Worm (Caenorhabditis elegans) whole organism, L3 larva: ENCODE measurements around the gene R04D3.2.

Experiments
- R02D3.7 ChIP-seq: fragments of 150-350 bp; optimal IDR thresholded peaks from 2 replicates; lab custom pipeline; 2014; ENCODE audit warnings: missing biosample characterization, missing genetic modification characterization
- ZK546.5 ChIP-seq: sonication (generic microtip); optimal IDR thresholded peaks from 2 replicates; lab custom pipeline; 2017; ENCODE audit warnings: missing biosample characterization, missing genetic modification characterization
- aly-2 ChIP-seq: fragments of 150-350 bp; optimal IDR thresholded peaks from 2 replicates; lab custom pipeline; 2014; ENCODE audit warnings: missing biosample characterization, missing genetic modification characterization
- ceh-16 ChIP-seq: sonication (generic microtip); optimal IDR thresholded peaks from 2 replicates; lab custom pipeline; 2017; ENCODE audit warnings: missing biosample characterization, missing genetic modification characterization
- ceh-28 ChIP-seq: fragments of 150-350 bp; optimal IDR thresholded peaks from 2 replicates; lab custom pipeline; 2014; ENCODE audit warnings: missing biosample characterization, missing genetic modification reagents, missing genetic modification characterization
- daf-12 ChIP-seq: fragments of 150-350 bp; optimal IDR thresholded peaks from 2 replicates; lab custom pipeline; 2014; ENCODE audit warnings: missing biosample characterization, missing genetic modification reagents, missing genetic modification characterization
- elt-2 ChIP-seq: sonication (generic microtip); optimal IDR thresholded peaks from 2 replicates; lab custom pipeline; 2016; ENCODE audit warnings: missing genetic modification reagents, mild to moderate bottlenecking, missing genetic modification characterization, missing compliant biosample characterization
- elt-3 ChIP-seq, 3 experiments: fragments of 150-350 bp in 1 of 3; sonication (generic microtip) in 2 of 3; optimal IDR thresholded peaks; 2 replicates in 2 of 3; 4 replicates in 1 of 3; lab custom pipeline; 2014 to 2017; ENCODE audit warnings: missing biosample characterization in 3 of 3, missing genetic modification characterization in 3 of 3
- eor-1 ChIP-seq, 2 experiments: fragments of 150-350 bp; optimal IDR thresholded peaks; 2 replicates each; lab custom pipeline; 2014 to 2018; ENCODE audit warnings: missing biosample characterization in 2 of 2, missing genetic modification characterization in 2 of 2
- fkh-10 ChIP-seq: sonication (generic microtip); optimal IDR thresholded peaks from 2 replicates; lab custom pipeline; 2017; ENCODE audit warnings: missing biosample characterization, missing genetic modification reagents, missing genetic modification characterization
- fos-1 ChIP-seq: fragments of 150-350 bp; optimal IDR thresholded peaks from 2 replicates; lab custom pipeline; 2014; ENCODE audit warnings: missing biosample characterization, missing genetic modification characterization
- hmg-11 ChIP-seq: sonication (generic microtip); optimal IDR thresholded peaks from 2 replicates; lab custom pipeline; 2016; ENCODE audit warnings: missing genetic modification characterization, missing compliant biosample characterization
- jun-1 ChIP-seq: fragments of 150-350 bp; optimal IDR thresholded peaks from 2 replicates; lab custom pipeline; 2014; ENCODE audit warnings: missing biosample characterization, missing genetic modification reagents, missing genetic modification characterization
- lin-15B ChIP-seq: fragments of 150-350 bp; optimal IDR thresholded peaks from 2 replicates; lab custom pipeline; 2014; ENCODE audit warnings: missing biosample characterization, missing genetic modification characterization
- lin-39 ChIP-seq: fragments of 150-350 bp; optimal IDR thresholded peaks from 2 replicates; lab custom pipeline; 2018; ENCODE audit warnings: missing biosample characterization, missing genetic modification reagents, missing genetic modification characterization
- mml-1 ChIP-seq: fragments of 150-350 bp; sonication (generic microtip); optimal IDR thresholded peaks from 3 replicates; lab custom pipeline; 2014; ENCODE audit warnings: missing biosample characterization, missing genetic modification characterization
- nfya-1 ChIP-seq: sonication (generic microtip); optimal IDR thresholded peaks from 2 replicates; lab custom pipeline; 2017; ENCODE audit warnings: missing genetic modification characterization, mild to moderate bottlenecking, missing compliant biosample characterization, antibody characterized with exemption, moderate library complexity; ENCODE audit not compliant: insufficient read depth
- nhr-11 ChIP-seq: fragments of 150-350 bp; optimal IDR thresholded peaks from 2 replicates; lab custom pipeline; 2014; ENCODE audit warnings: missing biosample characterization, missing genetic modification characterization
- nhr-23 ChIP-seq: fragments of 150-350 bp; optimal IDR thresholded peaks from 2 replicates; lab custom pipeline; 2014; ENCODE audit warnings: missing biosample characterization, missing genetic modification reagents, missing genetic modification characterization
- nhr-237 ChIP-seq: fragments of 150-350 bp; optimal IDR thresholded peaks from 2 replicates; lab custom pipeline; 2014; ENCODE audit warnings: missing biosample characterization, missing genetic modification characterization
- nhr-25 ChIP-seq: sonication (generic microtip); optimal IDR thresholded peaks from 2 replicates; lab custom pipeline; 2017; ENCODE audit warnings: missing biosample characterization, missing genetic modification characterization
- nhr-28 ChIP-seq: fragments of 150-350 bp; optimal IDR thresholded peaks from 2 replicates; lab custom pipeline; 2014; ENCODE audit warnings: missing biosample characterization, missing genetic modification characterization
- nhr-43 ChIP-seq: sonication (generic microtip); optimal IDR thresholded peaks from 2 replicates; lab custom pipeline; 2016; ENCODE audit warnings: mild to moderate bottlenecking, missing genetic modification characterization, missing compliant biosample characterization; ENCODE audit not compliant: poor library complexity, severe bottlenecking
- nhr-67 ChIP-seq: fragments of 150-350 bp; optimal IDR thresholded peaks from 2 replicates; lab custom pipeline; 2014; ENCODE audit warnings: missing biosample characterization, missing genetic modification characterization
- nhr-76 ChIP-seq: fragments of 150-350 bp; sonication (generic microtip); optimal IDR thresholded peaks from 5 replicates; lab custom pipeline; 2014; ENCODE audit warnings: missing biosample characterization, missing genetic modification characterization
- nhr-77 ChIP-seq: fragments of 150-350 bp; optimal IDR thresholded peaks from 2 replicates; lab custom pipeline; 2014; ENCODE audit warnings: missing biosample characterization, missing genetic modification characterization
- pha-4 ChIP-seq: fragments of 150-350 bp; optimal IDR thresholded peaks from 2 replicates; lab custom pipeline; 2014; ENCODE audit warnings: missing biosample characterization, missing genetic modification reagents, missing genetic modification characterization
- pqm-1 ChIP-seq: fragments of 150-350 bp; optimal IDR thresholded peaks from 2 replicates; lab custom pipeline; 2017; ENCODE audit warnings: missing biosample characterization, missing genetic modification characterization, inconsistent platforms
- sea-2 ChIP-seq: fragments of 150-350 bp; sonication (generic microtip); optimal IDR thresholded peaks from 4 replicates; lab custom pipeline; 2014; ENCODE audit warnings: missing biosample characterization, missing genetic modification reagents, missing genetic modification characterization
- skn-1 ChIP-seq: fragments of 150-350 bp; optimal IDR thresholded peaks from 2 replicates; lab custom pipeline; 2014; ENCODE audit warnings: missing biosample characterization, missing genetic modification characterization
- snpc-4 ChIP-seq: fragments of 150-350 bp; optimal IDR thresholded peaks from 2 replicates; lab custom pipeline; 2014; ENCODE audit warnings: missing biosample characterization, missing genetic modification characterization
- unc-39 ChIP-seq: sonication (generic microtip); optimal IDR thresholded peaks from 4 replicates; lab custom pipeline; 2017; ENCODE audit warnings: missing biosample characterization, missing genetic modification characterization
- zag-1 ChIP-seq: fragments of 150-350 bp; optimal IDR thresholded peaks from 2 replicates; lab custom pipeline; 2014; ENCODE audit warnings: missing biosample characterization, missing genetic modification characterization
- ztf-11 ChIP-seq: fragments of 150-350 bp; optimal IDR thresholded peaks from 2 replicates; lab custom pipeline; 2014; ENCODE audit warnings: missing biosample characterization, missing genetic modification characterization
- ztf-4 ChIP-seq: fragments of 150-350 bp; optimal IDR thresholded peaks from 2 replicates; lab custom pipeline; 2014; ENCODE audit warnings: missing biosample characterization, missing genetic modification characterization

R04D3.2 gene

DNA sequence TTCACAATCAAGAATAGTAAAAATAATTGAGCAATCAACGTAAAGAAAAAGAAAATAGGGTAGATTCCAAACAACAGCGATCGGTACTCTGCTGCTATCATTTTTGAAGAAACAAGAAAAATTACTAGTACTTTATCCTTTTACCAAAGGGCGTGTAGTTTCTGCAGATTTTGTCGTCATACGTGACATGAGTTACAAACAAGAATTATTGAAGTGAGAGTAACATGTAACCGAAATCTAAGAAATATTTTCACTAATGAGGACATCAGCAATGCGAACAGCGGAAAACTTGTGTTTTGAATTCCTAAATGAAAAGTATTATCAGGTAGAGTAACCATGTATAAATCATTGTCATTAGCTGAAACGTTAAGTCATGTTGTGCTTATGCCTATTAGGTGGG lies 8.2 kb upstream of the R04D3.2 start, which contains the start of gene srd-36:
srd-36 (minus strand) TSS at position 101 of the 400 bp plus-strand sequence.
- TF ChIP-seq nhr-67 (tag; lab: Kevin White, UChicago) (no peak), nfya-1 (no peak)

DNA sequence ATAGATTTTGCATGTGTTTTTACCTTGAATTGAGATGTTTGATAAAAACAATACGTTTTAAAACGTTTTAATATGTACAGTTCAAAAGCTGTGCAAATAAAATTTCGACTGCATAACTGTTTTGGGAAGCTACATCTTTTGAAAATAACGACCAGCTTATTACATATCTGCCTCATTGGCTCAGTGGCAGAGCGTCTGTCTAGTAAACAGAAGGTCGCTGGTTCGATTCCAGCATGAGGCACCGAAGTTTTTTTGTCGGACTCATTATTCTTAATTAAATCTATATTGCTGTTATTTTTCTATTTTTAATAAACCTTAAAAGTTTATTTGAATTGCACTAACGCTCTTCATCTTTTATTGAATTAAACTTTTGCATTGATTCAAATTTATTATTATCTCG lies 6.6 kb upstream of the R04D3.2 start:
- TF ChIP-seq sea-2 (no peak), ceh-16 (tag; lab: Kevin White, UChicago) (no peak), pha-4 (tag; lab: Kevin White, UChicago) (no peak), ZK546.5 (no peak), lin-39 (no peak), R02D3.7 (tag; lab: Kevin White, UChicago) (no peak), aly-2 (tag; lab: Kevin White, UChicago) (no peak), nfya-1 (no peak), skn-1 (tag; lab: Kevin White, UChicago) (no peak), ceh-28 (tag; lab: Kevin White, UChicago) (no peak), hmg-11 (tag; lab: Kevin White, UChicago) (no peak)

- TF ChIP-seq nhr-11 = no peak
- no peak for TF ChIP-seq ztf-4 (tag; lab: Kevin White, UChicago)
- TF ChIP-seq pqm-1 = no peak
- no peak for TF ChIP-seq jun-1 (tag; lab: Kevin White, UChicago)
- TF ChIP-seq nhr-28 = no peak
- TF ChIP-seq daf-12 = no peak
- TF ChIP-seq ZK546.5 = no peak
- no peak for TF ChIP-seq ceh-28 (tag; lab: Kevin White, UChicago)
Measured at ce11 chrX:13291506-13291905, 5.1 kb upstream of the R04D3.2 start, which contains the start of gene srd-38. Gene srd-38, plus strand, starts transcription at chrX:13291806.

DNA sequence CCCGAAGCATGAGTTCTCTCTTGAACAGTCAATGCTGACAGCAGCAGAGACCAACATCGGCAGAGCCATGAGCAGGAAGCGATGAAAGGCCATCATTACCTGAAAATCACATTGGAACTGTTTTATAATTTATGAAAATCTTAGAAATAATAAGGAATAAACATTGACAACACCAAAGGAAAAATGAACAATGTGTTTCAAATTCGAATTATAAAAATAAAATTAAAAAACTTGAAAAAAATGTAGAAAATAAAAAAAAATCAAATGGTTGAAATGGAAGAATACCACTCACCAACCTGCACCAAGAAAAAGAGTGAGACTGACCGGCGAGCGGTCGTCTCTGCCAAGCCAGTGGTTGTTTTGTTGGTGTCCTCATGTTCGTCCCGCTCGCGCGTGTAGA lies 4.1 kb upstream of the R04D3.2 start, which contains the start of gene R04D3.3:
R04D3.3 (minus strand) TSS at position 101 of the 400 bp plus-strand sequence.
- TF ChIP-seq nhr-28 = no peak
- TF ChIP-seq fos-1 = no peak
- TF ChIP-seq elt-2 (tag; lab: Kevin White, UChicago) = no peak
- no peak for TF ChIP-seq nhr-25 (tag; lab: Kevin White, UChicago)
- TF ChIP-seq mml-1 = no peak
- no peak for TF ChIP-seq fkh-10 (GFP tag; lab: Kevin White, UChicago)
- TF ChIP-seq unc-39 (tag; lab: Kevin White, UChicago) = no peak
- TF ChIP-seq lin-15B (tag; lab: Kevin White, UChicago) = no peak
- TF ChIP-seq jun-1 (tag; lab: Kevin White, UChicago) = no peak
- TF ChIP-seq nhr-43 (tag; lab: Kevin White, UChicago) = no peak
- TF ChIP-seq nhr-76 (tag; lab: Kevin White, UChicago) = no peak

ce11 chrX:13288715-13289114 lies 2.3 kb upstream of the R04D3.2 start, which contains the start of gene R04D3.4:
Gene R04D3.4, minus strand, starts transcription at chrX:13288815.
- TF ChIP-seq skn-1 (tag; lab: Kevin White, UChicago) (no peak), daf-12 (no peak), ZK546.5 (no peak), nhr-11 (no peak), fkh-10 (GFP tag; lab: Kevin White, UChicago) (no peak), mml-1 (no peak), nhr-43 (tag; lab: Kevin White, UChicago) (no peak), lin-15B (tag; lab: Kevin White, UChicago) (no peak), nhr-23 (tag; lab: Kevin White, UChicago) (no peak), ceh-16 (tag; lab: Kevin White, UChicago) (no peak), ztf-4 (tag; lab: Kevin White, UChicago) (no peak)

- TF ChIP-seq unc-39 (tag; lab: Kevin White, UChicago) = no peak
- no peak for TF ChIP-seq ceh-16 (tag; lab: Kevin White, UChicago)
- TF ChIP-seq nhr-237 = no peak
- TF ChIP-seq elt-3 (tag; optimal IDR thresholded peaks at IDR 0.05; lab: Kevin White, UChicago) = no peak
- no peak for TF ChIP-seq nhr-77 (tag; lab: Kevin White, UChicago)
- TF ChIP-seq zag-1 (tag; lab: Kevin White, UChicago) = no peak
- no peak for TF ChIP-seq ZK546.5
- TF ChIP-seq nfya-1 = no peak
- no peak for TF ChIP-seq ztf-11 (tag; lab: Kevin White, UChicago)
- no peak for TF ChIP-seq nhr-76 (tag; lab: Kevin White, UChicago)
- TF ChIP-seq ceh-28 (tag; lab: Kevin White, UChicago) = no peak
- TF ChIP-seq elt-2 (tag; lab: Kevin White, UChicago) = no peak
- no peak for TF ChIP-seq daf-12
- TF ChIP-seq nhr-67 (tag; lab: Kevin White, UChicago) = no peak
- no peak for TF ChIP-seq snpc-4
- no peak for TF ChIP-seq pqm-1
- no peak for TF ChIP-seq nhr-28
- TF ChIP-seq eor-1 (tag; optimal IDR thresholded peaks at IDR 0.05; lab: Kevin White, UChicago) = no peak
Measured at ce11 chrX:13284618-13285017, 1.8 kb downstream of the R04D3.2 start.
